Worm (Caenorhabditis elegans): ENCODE data around the gene ceh-16.

Gene ceh-16

ce11 chrIII:8654400-8654980 is 32.0 kb downstream of the ceh-16 start:
- TF ChIP-seq madf-2 (tag; optimal IDR thresholded peaks at IDR 0.05) = no peak
- no peak for TF ChIP-seq ceh-34 (tag; optimal IDR thresholded peaks at IDR 0.05)
- no peak for TF ChIP-seq lim-6 (tag; optimal IDR thresholded peaks at IDR 0.05)
- TF ChIP-seq ceh-45 (GFP tag; IDR thresholded peaks at IDR 0.05) = no peak
- TF ChIP-seq ceh-6 (GFP tag; optimal IDR thresholded peaks at IDR 0.05) = no peak
- no peak for TF ChIP-seq ets-4 (tag; optimal IDR thresholded peaks at IDR 0.05)
- TF ChIP-seq hlh-13 (GFP tag; optimal IDR thresholded peaks at IDR 0.05) = no peak
- no peak for TF ChIP-seq hlh-15 (tag; optimal IDR thresholded peaks at IDR 0.05)
- TF ChIP-seq ceh-18 (tag; optimal IDR thresholded peaks at IDR 0.05) = no peak
- no peak for TF ChIP-seq ceh-31 (tag; optimal IDR thresholded peaks at IDR 0.05)
- no peak for TF ChIP-seq fkh-6 (tag; optimal IDR thresholded peaks at IDR 0.05)

ce11 chrIII:8655412-8655811 is 32.9 kb downstream of the ceh-16 start:
- TF ChIP-seq ahr-1 (tag; optimal IDR thresholded peaks at IDR 0.05) (no peak), ref-2 (tag; optimal IDR thresholded peaks at IDR 0.05) (no peak), sdc-2 (tag; optimal IDR thresholded peaks at IDR 0.05) (no peak), T23F11.4 (GFP tag; optimal IDR thresholded peaks at IDR 0.05) (no peak), K09A11.1 (tag; optimal IDR thresholded peaks at IDR 0.05; ENCODE audit: insufficient read depth) (no peak)

- TF ChIP-seq ceh-6 (GFP tag; optimal IDR thresholded peaks at IDR 0.05) = no peak
- peak; percentile 67 for TF ChIP-seq elt-2 (tag; optimal IDR thresholded peaks at IDR 0.05)
- TF ChIP-seq rnt-1 (tag; optimal IDR thresholded peaks at IDR 0.05) = no peak
- TF ChIP-seq tbx-7 (tag; optimal IDR thresholded peaks at IDR 0.05) = no peak
- TF ChIP-seq fkh-6 (tag; optimal IDR thresholded peaks at IDR 0.05) = no peak
- TF ChIP-seq ttx-3 (tag; optimal IDR thresholded peaks at IDR 0.05) = no peak
- no peak for TF ChIP-seq ceh-19 (GFP tag; optimal IDR thresholded peaks at IDR 0.05)
- TF ChIP-seq pha-2 (tag; optimal IDR thresholded peaks at IDR 0.05) = no peak
Measured at ce11 chrIII:8656055-8656454, 33.5 kb downstream of the ceh-16 start.

ce11 chrIII:8656957-8657356 is 34.4 kb downstream of the ceh-16 start:
- TF ChIP-seq elt-2 (tag; optimal IDR thresholded peaks at IDR 0.05) = peak; percentile 81
- TF ChIP-seq ceh-18 (tag; optimal IDR thresholded peaks at IDR 0.05) = no peak

ce11 chrIII:8657676-8658366 is 35.3 kb downstream of the ceh-16 start:
- TF ChIP-seq pax-1 (tag; optimal IDR thresholded peaks at IDR 0.05) (no peak), hlh-15 (tag; optimal IDR thresholded peaks at IDR 0.05) (no peak), ttx-3 (tag; optimal IDR thresholded peaks at IDR 0.05) (no peak), lin-11 (tag; optimal IDR thresholded peaks at IDR 0.05) (no peak), pqm-1 (tag; optimal IDR thresholded peaks at IDR 0.05) (no peak), Y22D7AL.16 (tag; optimal IDR thresholded peaks at IDR 0.05) (no peak), ceh-18 (tag; optimal IDR thresholded peaks at IDR 0.05) (no peak), syd-9 (tag; optimal IDR thresholded peaks at IDR 0.05) (no peak), C08G9.2 (tag; optimal IDR thresholded peaks at IDR 0.05) (no peak)

- TF ChIP-seq nhr-232 (tag; optimal IDR thresholded peaks at IDR 0.05) (no peak), lim-6 (tag; optimal IDR thresholded peaks at IDR 0.05) (no peak), F13H6.1 (tag; optimal IDR thresholded peaks at IDR 0.05) (peak; percentile 72), eyg-1 (tag; optimal IDR thresholded peaks at IDR 0.05) (no peak), rnt-1 (tag; optimal IDR thresholded peaks at IDR 0.05) (peak; percentile 71), T23F11.4 (GFP tag; optimal IDR thresholded peaks at IDR 0.05) (peak; percentile 42), tbx-2 (tag; optimal IDR thresholded peaks at IDR 0.05) (peak; percentile 78), ceh-18 (tag; optimal IDR thresholded peaks at IDR 0.05) (peak; percentile 96), unc-55 (GFP tag; optimal IDR thresholded peaks at IDR 0.05) (peak; percentile 94), dve-1 (tag; optimal IDR thresholded peaks at IDR 0.05) (peak; percentile 62), unc-3 (GFP tag; conservative IDR thresholded peaks at IDR 0.05) (no peak), unc-3 (tag; optimal IDR thresholded peaks at IDR 0.05) (no peak), hlh-8 (tag; optimal IDR thresholded peaks at IDR 0.05) (peak; percentile 33), pqm-1 (tag; optimal IDR thresholded peaks at IDR 0.05) (peak; percentile 80), nfya-1 (tag; optimal IDR thresholded peaks at IDR 0.05) (peak; percentile 58), elt-4 (tag; optimal IDR thresholded peaks at IDR 0.05) (no peak), hlh-30 (tag; optimal IDR thresholded peaks at IDR 0.05; ENCODE audit: insufficient read depth) (peak; percentile 33), gmeb-2 (tag; optimal IDR thresholded peaks at IDR 0.05) (no peak), ztf-16 (tag; optimal IDR thresholded peaks at IDR 0.05) (peak; percentile 10), elt-2 (tag; optimal IDR thresholded peaks at IDR 0.05) (peak; percentile 69)
Measured at ce11 chrIII:8658367-8658761, 35.8 kb downstream of the ceh-16 start.
